Worm (Caenorhabditis elegans): Measurements from ENCODE around the gene clec-262.
"Not testable (repeated sequence)": the region's sequence is repeated elsewhere in the genome, so short reads cannot be mapped to it uniquely, and the experiment has no call there.

clec-262 gene

ce11 chrV:20311519-20311918, at the start of gene clec-262:
clec-262 (plus strand) TSS chrV:20311819.
- TF ChIP-seq W03F9.2 (tag; optimal IDR thresholded peaks at IDR 0.05) = no peak
- TF ChIP-seq dao-5 (tag; optimal IDR thresholded peaks at IDR 0.05) = no peak
- TF ChIP-seq him-1 (tag; optimal IDR thresholded peaks at IDR 0.05) = no peak

- no peak for TF ChIP-seq dao-5 (tag; optimal IDR thresholded peaks at IDR 0.05)
- no peak for TF ChIP-seq W03F9.2 (tag; optimal IDR thresholded peaks at IDR 0.05)
- TF ChIP-seq him-1 (tag; optimal IDR thresholded peaks at IDR 0.05) = no peak
Observed at ce11 chrV:20266992-20267391, 44.6 kb upstream of the clec-262 start, which contains the start of gene mdt-17. mdt-17 (minus strand) TSS chrV:20267247.

- TF ChIP-seq W03F9.2 (tag; optimal IDR thresholded peaks at IDR 0.05) (peak; percentile 71), him-1 (tag; optimal IDR thresholded peaks at IDR 0.05) (no peak)
Observed at ce11 chrV:20269661-20270137, 41.9 kb upstream of the clec-262 start, which contains the start of the genes prmt-1 and cdkr-3. prmt-1 (minus strand) TSS chrV:20269711. cdkr-3 (plus strand) TSS chrV:20270107.

ce11 chrV:20276923-20277322, 34.7 kb upstream of the clec-262 start:
- TF ChIP-seq W03F9.2 (tag; optimal IDR thresholded peaks at IDR 0.05) (no peak), dao-5 (tag; optimal IDR thresholded peaks at IDR 0.05) (no peak), him-1 (tag; optimal IDR thresholded peaks at IDR 0.05) (no peak)

ce11 chrV:20279309-20279708, 32.3 kb upstream of the clec-262 start:
- TF ChIP-seq dao-5 (tag; optimal IDR thresholded peaks at IDR 0.05) = no peak
- TF ChIP-seq him-1 (tag; optimal IDR thresholded peaks at IDR 0.05) = no peak

- TF ChIP-seq W03F9.2 (tag; optimal IDR thresholded peaks at IDR 0.05) (no peak), him-1 (tag; optimal IDR thresholded peaks at IDR 0.05) (no peak), dao-5 (tag; optimal IDR thresholded peaks at IDR 0.05) (no peak)
Observed at ce11 chrV:20279811-20280317, 31.8 kb upstream of the clec-262 start, which contains the start of gene pqn-94. pqn-94 (minus strand) TSS chrV:20279861.

- TF ChIP-seq him-1 (tag; optimal IDR thresholded peaks at IDR 0.05) (no peak), W03F9.2 (tag; optimal IDR thresholded peaks at IDR 0.05) (no peak), dao-5 (tag; optimal IDR thresholded peaks at IDR 0.05) (no peak)
Observed at ce11 chrV:20282827-20283226, 28.8 kb upstream of the clec-262 start.

- TF ChIP-seq W03F9.2 (tag; optimal IDR thresholded peaks at IDR 0.05) (no peak), him-1 (tag; optimal IDR thresholded peaks at IDR 0.05) (no peak), dao-5 (tag; optimal IDR thresholded peaks at IDR 0.05) (no peak)
Observed at ce11 chrV:20289317-20289716, 22.3 kb upstream of the clec-262 start, which contains the start of gene mlt-4. mlt-4 (minus strand) TSS chrV:20289417.

- no peak for TF ChIP-seq dao-5 (tag; optimal IDR thresholded peaks at IDR 0.05)
- TF ChIP-seq W03F9.2 (tag; optimal IDR thresholded peaks at IDR 0.05) = no peak
- TF ChIP-seq him-1 (tag; optimal IDR thresholded peaks at IDR 0.05) = no peak
Observed at ce11 chrV:20294388-20294787, 17.2 kb upstream of the clec-262 start, which contains the start of gene clec-261. clec-261 (minus strand) TSS chrV:20294488.

ce11 chrV:20297650-20298049, 14.0 kb upstream of the clec-262 start, which contains the start of gene ZC15.5:
ZC15.5 (plus strand) TSS chrV:20297950.
- TF ChIP-seq W03F9.2 (tag; optimal IDR thresholded peaks at IDR 0.05) = no peak
- TF ChIP-seq him-1 (tag; optimal IDR thresholded peaks at IDR 0.05) = no peak
- TF ChIP-seq dao-5 (tag; optimal IDR thresholded peaks at IDR 0.05) = no peak

ce11 chrV:20303288-20303687, 8.3 kb upstream of the clec-262 start, which contains the start of gene ZC15.3:
ZC15.3 (plus strand) TSS chrV:20303588.
- TF ChIP-seq dao-5, W03F9.2, him-1 (tag; optimal IDR thresholded peaks at IDR 0.05): not testable (repeated sequence)

- TF ChIP-seq dao-5 (tag; optimal IDR thresholded peaks at IDR 0.05) (no peak), him-1 (tag; optimal IDR thresholded peaks at IDR 0.05) (no peak), W03F9.2 (tag; optimal IDR thresholded peaks at IDR 0.05) (no peak)
Observed at ce11 chrV:20305803-20306202, 5.8 kb upstream of the clec-262 start, which contains the start of gene ZC15.1. ZC15.1 (plus strand) TSS chrV:20306103.

- TF ChIP-seq dao-5 (tag; optimal IDR thresholded peaks at IDR 0.05) (no peak), him-1 (tag; optimal IDR thresholded peaks at IDR 0.05) (no peak), W03F9.2 (tag; optimal IDR thresholded peaks at IDR 0.05) (no peak)
Observed at ce11 chrV:20310575-20310974, 1.0 kb upstream of the clec-262 start, which contains the start of gene ZC15.10. ZC15.10 (plus strand) TSS chrV:20310736.

- TF ChIP-seq him-1 (tag; optimal IDR thresholded peaks at IDR 0.05) = no peak
- TF ChIP-seq W03F9.2 (tag; optimal IDR thresholded peaks at IDR 0.05) = no peak
- TF ChIP-seq dao-5 (tag; optimal IDR thresholded peaks at IDR 0.05) = no peak
Observed at ce11 chrV:20317442-20317841, 5.8 kb downstream of the clec-262 start, which contains the start of gene Y113G7C.1. Y113G7C.1 (plus strand) TSS chrV:20317742.
